Fruit fly (Drosophila melanogaster) whole organism, adult: ENCODE measurements around the gene Amnionless.

Experiments
- CG11617 ChIP-seq: fragments of 200-800 bp; sonication (Bioruptor generic); optimal IDR thresholded peaks from 2 replicates; lab custom pipeline; 2017; ENCODE audit warnings: mild to moderate bottlenecking, missing biosample characterization, missing genetic modification reagents, missing genetic modification characterization
- CG12768 ChIP-seq: fragments of 200-800 bp; sonication (Bioruptor generic); optimal IDR thresholded peaks from 2 replicates; lab custom pipeline; 2017; ENCODE audit warnings: missing biosample characterization, missing genetic modification characterization, mild to moderate bottlenecking, moderate library complexity, missing genetic modification reagents
- CG14711 ChIP-seq: fragments of 200-800 bp; sonication (Bioruptor generic); optimal IDR thresholded peaks from 2 replicates; lab custom pipeline; 2018; ENCODE audit warnings: missing biosample characterization, mild to moderate bottlenecking, missing genetic modification characterization, moderate library complexity
- CG1620 ChIP-seq: fragments of 200-800 bp; sonication (Bioruptor generic); optimal IDR thresholded peaks from 2 replicates; lab custom pipeline; 2016; ENCODE audit warnings: missing biosample characterization, missing genetic modification characterization
- CG33017 ChIP-seq: fragments of 200-800 bp; sonication (Bioruptor generic); optimal IDR thresholded peaks from 2 replicates; lab custom pipeline; 2018; ENCODE audit warnings: missing biosample characterization, mild to moderate bottlenecking, missing genetic modification characterization, moderate library complexity
- CG7045 ChIP-seq: fragments of 200-800 bp; sonication (Bioruptor generic); optimal IDR thresholded peaks from 2 replicates; lab custom pipeline; 2017; ENCODE audit warnings: missing biosample characterization, mild to moderate bottlenecking, missing genetic modification characterization
- Clk ChIP-seq: fragments of 200-800 bp; sonication (Bioruptor generic); optimal IDR thresholded peaks from 2 replicates; lab custom pipeline; 2017; ENCODE audit warnings: missing biosample characterization, missing genetic modification characterization
- Crg-1 ChIP-seq: fragments of 200-800 bp; sonication (Bioruptor generic); optimal IDR thresholded peaks from 2 replicates; lab custom pipeline; 2016; ENCODE audit warnings: missing biosample characterization, missing genetic modification characterization
- Mnt ChIP-seq: fragments of 200-800 bp; sonication (Bioruptor generic); optimal IDR thresholded peaks from 2 replicates; lab custom pipeline; 2016; ENCODE audit warnings: missing biosample characterization, mild to moderate bottlenecking, missing genetic modification characterization
- bab1 ChIP-seq: fragments of 200-800 bp; sonication (Bioruptor generic); optimal IDR thresholded peaks from 3 replicates; lab custom pipeline; 2019; ENCODE audit warnings: missing biosample characterization, mild to moderate bottlenecking, missing genetic modification characterization, moderate library complexity
- kay ChIP-seq: fragments of 200-800 bp; sonication (Bioruptor generic); peaks from one replicate; lab custom pipeline; 2016; ENCODE audit warnings: missing biosample characterization, missing genetic modification characterization, borderline replicate concordance

- TF ChIP-seq Mnt = peak; percentile 27
- no peak for TF ChIP-seq CG14711 (tag; lab: Kevin White, UChicago)
- TF ChIP-seq Clk (GFP tag; lab: Kevin White, UChicago) = no peak
- TF ChIP-seq CG12768 = peak; percentile 78
- TF ChIP-seq Crg-1 (GFP tag; lab: Kevin White, UChicago) = peak; percentile 50
- TF ChIP-seq kay = no peak
- TF ChIP-seq CG1620 = no peak
- TF ChIP-seq CG7045 (GFP tag; lab: Kevin White, UChicago) = no peak
- peak; percentile 88 for TF ChIP-seq bab1 (GFP tag; lab: Kevin White, UChicago)
- peak; percentile 60 for TF ChIP-seq CG11617 (GFP tag; lab: Kevin White, UChicago)
- TF ChIP-seq CG33017 (tag; lab: Kevin White, UChicago) = peak; percentile 9
Observed at dm6 chr2L:283071-283482, 5.9 kb downstream of the Amnionless start, which contains the start of gene CG11601.
